Fruit fly (Drosophila melanogaster) whole organism, embryonic: ENCODE measurements around the gene CG32280.

Experiments
- Atf-2 ChIP-seq: fragments of 200-800 bp; sonication (Bioruptor generic); optimal IDR thresholded peaks from 2 replicates; lab custom pipeline; 2016; ENCODE audit warnings: missing biosample characterization, missing genetic modification characterization
- CG10147 ChIP-seq: fragments of 200-800 bp; sonication (Bioruptor generic); optimal IDR thresholded peaks from 2 replicates; lab custom pipeline; 2019; ENCODE audit warnings: missing biosample characterization, mild to moderate bottlenecking, missing genetic modification characterization, moderate library complexity
- CG10959 ChIP-seq: fragments of 200-800 bp; sonication (Bioruptor generic); IDR thresholded peaks from 2 replicates; pipeline ENCODE4 v1.3.6; 2022; ENCODE audit warnings: missing biosample characterization, missing genetic modification characterization
- CG11456 ChIP-seq: fragments of 200-800 bp; sonication (Bioruptor generic); IDR thresholded peaks from 3 replicates; pipeline ENCODE4 v1.3.6; 2022; ENCODE audit warnings: missing biosample characterization, missing genetic modification characterization
- CG11723 ChIP-seq: fragments of 200-800 bp; sonication (Bioruptor generic); optimal IDR thresholded peaks from 2 replicates; lab custom pipeline; 2017; ENCODE audit warnings: missing biosample characterization, mild to moderate bottlenecking, missing genetic modification characterization
- CG12236 ChIP-seq: fragments of 200-800 bp; sonication (Bioruptor generic); optimal IDR thresholded peaks from 2 replicates; lab custom pipeline; 2016; ENCODE audit warnings: missing biosample characterization, missing genetic modification characterization
- CG12391 ChIP-seq: fragments of 200-800 bp; sonication (Bioruptor generic); optimal IDR thresholded peaks from 3 replicates; lab custom pipeline; 2018; ENCODE audit warnings: missing biosample characterization, mild to moderate bottlenecking, missing genetic modification characterization, moderate library complexity
- CG13123 ChIP-seq: fragments of 200-800 bp; sonication (Bioruptor generic); optimal IDR thresholded peaks from 2 replicates; lab custom pipeline; 2016; ENCODE audit warnings: missing biosample characterization, missing genetic modification characterization
- CG15479 ChIP-seq: fragments of 200-800 bp; sonication (Bioruptor generic); optimal IDR thresholded peaks from 3 replicates; lab custom pipeline; 2019; ENCODE audit warnings: missing biosample characterization, mild to moderate bottlenecking, missing genetic modification characterization, moderate library complexity
- CG17912 ChIP-seq: fragments of 200-800 bp; sonication (Bioruptor generic); optimal IDR thresholded peaks from 2 replicates; lab custom pipeline; 2018; ENCODE audit warnings: missing biosample characterization, mild to moderate bottlenecking, missing genetic modification characterization
- CG3065 ChIP-seq: fragments of 200-800 bp; sonication (Bioruptor generic); optimal IDR thresholded peaks from 2 replicates; lab custom pipeline; 2016; ENCODE audit warnings: missing biosample characterization, missing genetic modification characterization
- CG31224 ChIP-seq: fragments of 200-800 bp; sonication (Bioruptor generic); IDR thresholded peaks from 2 replicates; pipeline ENCODE4 v1.3.6; 2022; ENCODE audit warnings: missing biosample characterization, missing genetic modification characterization
- CG3281 ChIP-seq: fragments of 200-800 bp; sonication (Bioruptor generic); optimal IDR thresholded peaks from 3 replicates; lab custom pipeline; 2017; ENCODE audit warnings: missing biosample characterization, mild to moderate bottlenecking, missing genetic modification characterization
- CG33213 ChIP-seq: fragments of 200-800 bp; sonication (Bioruptor generic); optimal IDR thresholded peaks from 3 replicates; lab custom pipeline; 2016; ENCODE audit warnings: missing biosample characterization, missing genetic modification characterization
- CG3847 ChIP-seq: fragments of 200-800 bp; sonication (Bioruptor generic); IDR thresholded peaks from 2 replicates; pipeline ENCODE4 v1.3.6; 2022; ENCODE audit warnings: missing biosample characterization, missing genetic modification characterization
- CG6683 ChIP-seq: fragments of 200-800 bp; sonication (Bioruptor generic); optimal IDR thresholded peaks from 2 replicates; lab custom pipeline; 2017; ENCODE audit warnings: missing biosample characterization, mild to moderate bottlenecking, missing genetic modification characterization, missing genetic modification reagents
- CG9817 ChIP-seq: fragments of 200-800 bp; sonication (Bioruptor generic); optimal IDR thresholded peaks from 2 replicates; lab custom pipeline; 2018; ENCODE audit warnings: missing biosample characterization, mild to moderate bottlenecking, missing genetic modification characterization, moderate library complexity
- Dek ChIP-seq: fragments of 200-800 bp; sonication (Bioruptor generic); optimal IDR thresholded peaks from 3 replicates; lab custom pipeline; 2019; ENCODE audit warnings: missing biosample characterization, mild to moderate bottlenecking, missing genetic modification characterization, moderate library complexity
- Dip3 ChIP-seq: fragments of 200-800 bp; sonication (Bioruptor generic); optimal IDR thresholded peaks from 3 replicates; lab custom pipeline; 2016; ENCODE audit warnings: missing biosample characterization, missing genetic modification characterization
- Doc3 ChIP-seq: fragments of 200-800 bp; sonication (Bioruptor generic); IDR thresholded peaks from 3 replicates; pipeline ENCODE4 v1.3.6; 2022; ENCODE audit warnings: missing biosample characterization, missing genetic modification characterization; ENCODE audit not compliant: partially characterized antibody
- Elba2 ChIP-seq: fragments of 200-800 bp; sonication (Bioruptor generic); optimal IDR thresholded peaks from 3 replicates; lab custom pipeline; 2016; ENCODE audit warnings: missing biosample characterization, missing genetic modification characterization
- Ets97D ChIP-seq: fragments of 200-800 bp; sonication (Bioruptor generic); optimal IDR thresholded peaks from 3 replicates; lab custom pipeline; 2016; ENCODE audit warnings: missing biosample characterization, missing genetic modification characterization
- H2.0 ChIP-seq: fragments of 200-800 bp; sonication (Bioruptor generic); IDR thresholded peaks from 2 replicates; pipeline ENCODE4 v1.3.6; 2022; ENCODE audit warnings: missing biosample characterization, missing genetic modification characterization
- HHEX ChIP-seq: fragments of 200-800 bp; sonication (Bioruptor generic); optimal IDR thresholded peaks from 3 replicates; lab custom pipeline; 2017; ENCODE audit warnings: missing biosample characterization, mild to moderate bottlenecking, missing genetic modification characterization, missing genetic modification reagents
- HLH54F ChIP-seq: fragments of 200-800 bp; sonication (Bioruptor generic); optimal IDR thresholded peaks from 3 replicates; lab custom pipeline; 2016; ENCODE audit warnings: missing biosample characterization, missing genetic modification characterization
- HLHmδ ChIP-seq: fragments of 200-800 bp; sonication (Bioruptor generic); optimal IDR thresholded peaks from 2 replicates; lab custom pipeline; 2018; ENCODE audit warnings: missing biosample characterization, mild to moderate bottlenecking, missing genetic modification characterization, moderate library complexity
- Hmr ChIP-seq: fragments of 200-800 bp; sonication (Bioruptor generic); optimal IDR thresholded peaks from 3 replicates; lab custom pipeline; 2017; ENCODE audit warnings: mild to moderate bottlenecking, missing biosample characterization, missing genetic modification reagents, missing genetic modification characterization
- MESR4 ChIP-seq: fragments of 200-800 bp; sonication (Bioruptor generic); optimal IDR thresholded peaks from 2 replicates; lab custom pipeline; 2018; ENCODE audit warnings: missing biosample characterization, mild to moderate bottlenecking, missing genetic modification characterization, moderate library complexity
- Mes4 ChIP-seq: fragments of 200-800 bp; sonication (Bioruptor generic); optimal IDR thresholded peaks from 2 replicates; lab custom pipeline; 2016; ENCODE audit warnings: missing biosample characterization, missing genetic modification characterization
- Neu2 ChIP-seq: fragments of 200-800 bp; sonication (Bioruptor generic); optimal IDR thresholded peaks from 3 replicates; lab custom pipeline; 2016; ENCODE audit warnings: missing biosample characterization, missing genetic modification characterization, borderline replicate concordance
- Optix ChIP-seq: fragments of 200-800 bp; sonication (Bioruptor generic); IDR thresholded peaks from 3 replicates; pipeline ENCODE4 v1.3.6; 2022; ENCODE audit warnings: missing biosample characterization, missing genetic modification characterization
- Sox102F ChIP-seq: fragments of 200-800 bp; sonication (Bioruptor generic); optimal IDR thresholded peaks from 2 replicates; lab custom pipeline; 2018; ENCODE audit warnings: missing biosample characterization, mild to moderate bottlenecking, missing genetic modification characterization, moderate library complexity
- Trl ChIP-seq, 3 experiments: fragments of >200 bp in 2 of 3; fragments of 200-800 bp in 1 of 3; sonication (Bioruptor generic) in 1 of 3; optimal IDR thresholded peaks; 2 replicates in 1 of 3; 3 replicates in 2 of 3; lab custom pipeline; 2016 to 2017; ENCODE audit warnings: missing biosample characterization in 1 of 3, missing genetic modification characterization in 1 of 3
- ac ChIP-seq: fragments of 200-800 bp; sonication (Bioruptor generic); optimal IDR thresholded peaks from 3 replicates; lab custom pipeline; 2017; ENCODE audit warnings: missing biosample characterization, mild to moderate bottlenecking, missing genetic modification characterization
- al ChIP-seq: fragments of 200-800 bp; sonication (Bioruptor generic); IDR thresholded peaks from 2 replicates; pipeline ENCODE4 v1.3.6; 2022; ENCODE audit warnings: missing biosample characterization, missing genetic modification characterization
- chn ChIP-seq: fragments of 200-800 bp; sonication (Bioruptor generic); optimal IDR thresholded peaks from 2 replicates; lab custom pipeline; 2016; ENCODE audit warnings: missing biosample characterization, missing genetic modification characterization
- da ChIP-seq: fragments of 200-800 bp; sonication (Bioruptor generic); optimal IDR thresholded peaks from 2 replicates; lab custom pipeline; 2016; ENCODE audit warnings: missing biosample characterization, missing genetic modification characterization
- ems ChIP-seq: fragments of 200-800 bp; sonication (Bioruptor generic); optimal IDR thresholded peaks from 3 replicates; lab custom pipeline; 2016; ENCODE audit warnings: missing biosample characterization, missing genetic modification characterization
- eve ChIP-seq, 2 experiments: fragments of >200 bp; optimal IDR thresholded peaks; 2 replicates each; lab custom pipeline; 2017; ENCODE audit warnings: missing biosample characterization in 2 of 2, missing genetic modification characterization in 2 of 2
- fru ChIP-seq: fragments of >200 bp; optimal IDR thresholded peaks from 2 replicates; lab custom pipeline; 2017
- hkb ChIP-seq, 2 experiments: fragments of 200-800 bp in 1 of 2; fragments of >200 bp in 1 of 2; sonication (Bioruptor generic) in 1 of 2; IDR thresholded peaks in 1 of 2; optimal IDR thresholded peaks in 1 of 2; 2 replicates each; pipeline versions ENCODE4 v1.3.6 to Lab custom; 2017 to 2022; ENCODE audit warnings: missing biosample characterization in 1 of 2, missing genetic modification characterization in 1 of 2
- kni ChIP-seq: fragments of 200-800 bp; sonication (Bioruptor generic); optimal IDR thresholded peaks from 3 replicates; lab custom pipeline; 2017; ENCODE audit warnings: mild to moderate bottlenecking, missing biosample characterization, missing genetic modification reagents, missing genetic modification characterization
- lbe ChIP-seq: fragments of 200-800 bp; sonication (Bioruptor generic); optimal IDR thresholded peaks from 2 replicates; lab custom pipeline; 2016; ENCODE audit warnings: missing biosample characterization, mild to moderate bottlenecking, missing genetic modification characterization
- lilli ChIP-seq: fragments of 200-800 bp; sonication (Bioruptor generic); optimal IDR thresholded peaks from 3 replicates; lab custom pipeline; 2016; ENCODE audit warnings: missing biosample characterization, missing genetic modification characterization
- p53 ChIP-seq: fragments of 200-800 bp; sonication (Bioruptor generic); optimal IDR thresholded peaks from 2 replicates; lab custom pipeline; 2016; ENCODE audit warnings: missing biosample characterization, missing genetic modification characterization
- ro ChIP-seq: fragments of 200-800 bp; sonication (Bioruptor generic); IDR thresholded peaks from 2 replicates; pipeline ENCODE4 v1.3.6; 2022; ENCODE audit warnings: missing biosample characterization, missing genetic modification characterization
- row ChIP-seq: fragments of 200-800 bp; sonication (Bioruptor generic); IDR thresholded peaks from 3 replicates; pipeline ENCODE4 v1.3.6; 2022; ENCODE audit warnings: missing biosample characterization, missing genetic modification characterization
- run ChIP-seq: fragments of 200-800 bp; sonication (Bioruptor generic); optimal IDR thresholded peaks from 3 replicates; lab custom pipeline; 2018; ENCODE audit warnings: missing biosample characterization, mild to moderate bottlenecking, missing genetic modification characterization
- sens ChIP-seq: fragments of 200-800 bp; sonication (Bioruptor generic); peaks from one replicate; lab custom pipeline; 2016; ENCODE audit warnings: missing biosample characterization, missing genetic modification characterization
- sisA ChIP-seq: fragments of 200-800 bp; sonication (Bioruptor generic); IDR thresholded peaks from 2 replicates; pipeline ENCODE4 v1.3.6; 2022; ENCODE audit warnings: missing biosample characterization, missing genetic modification characterization
- wor ChIP-seq: fragments of 200-800 bp; sonication (Bioruptor generic); IDR thresholded peaks from 2 replicates; pipeline ENCODE4 v1.3.6; 2022; ENCODE audit warnings: missing biosample characterization, missing genetic modification characterization

CG32280 gene

dm6 chr3L:3164951-3165350 is at the start of gene CG32280 (continued):
- peak; percentile 23 for TF ChIP-seq CG12391 (tag; lab: Kevin White, UChicago)
- TF ChIP-seq run (tag; lab: Kevin White, UChicago), result no peak
- TF ChIP-seq Atf-2, result no peak
- TF ChIP-seq wor, result no peak
- peak; percentile 47 for TF ChIP-seq HHEX
- TF ChIP-seq Optix (GFP tag; lab: Robert Waterston, UW), result no peak
- peak; percentile 22 for TF ChIP-seq ems (GFP tag; lab: Kevin White, UChicago)
- no peak for TF ChIP-seq Hmr (GFP tag; lab: Kevin White, UChicago)
- TF ChIP-seq fru (lab: Kevin White, UChicago), result no peak
- TF ChIP-seq ac (GFP tag; lab: Kevin White, UChicago), result no peak
- no peak for TF ChIP-seq CG31224 (GFP tag; lab: Robert Waterston, UW)
- peak; percentile 24 for TF ChIP-seq CG3281 (GFP tag; lab: Kevin White, UChicago)
- TF ChIP-seq MESR4, result peak; percentile 84
- TF ChIP-seq kni (GFP tag; lab: Kevin White, UChicago), result no peak
- TF ChIP-seq CG17912 (GFP tag; lab: Kevin White, UChicago), result no peak
- TF ChIP-seq Neu2 (GFP tag; lab: Kevin White, UChicago), result no peak
- no peak for TF ChIP-seq hkb (optimal IDR thresholded peaks at IDR 0.05; lab: Kevin White, UChicago)
- no peak for TF ChIP-seq hkb (GFP tag; IDR thresholded peaks at IDR 0.05; lab: Robert Waterston, UW)
- TF ChIP-seq row (GFP tag; lab: Robert Waterston, UW), result peak; percentile 62
- TF ChIP-seq Sox102F, result no peak
- TF ChIP-seq Dip3 (GFP tag; lab: Kevin White, UChicago), result no peak
- TF ChIP-seq da, result no peak
- TF ChIP-seq CG6683, result peak; percentile 10
- TF ChIP-seq HLHmδ (GFP tag; lab: Kevin White, UChicago), result peak; percentile 69
- TF ChIP-seq CG33213 (GFP tag; lab: Kevin White, UChicago), result no peak
- peak; percentile 38 for TF ChIP-seq Ets97D (GFP tag; lab: Kevin White, UChicago)
- no peak for TF ChIP-seq CG9817 (tag; lab: Kevin White, UChicago)
- TF ChIP-seq lbe (GFP tag; lab: Kevin White, UChicago), result no peak
- TF ChIP-seq HLH54F (GFP tag; lab: Kevin White, UChicago), result peak; percentile 3
- TF ChIP-seq H2.0 (GFP tag; lab: Robert Waterston, UW), result no peak
- peak; percentile 74 for TF ChIP-seq Doc3 (GFP tag; lab: Robert Waterston, UW)
- peak; percentile 41; the same call in 1 of the 2 replicates for TF ChIP-seq CG3847 (GFP tag; lab: Robert Waterston, UW)
- peak; percentile 48 for TF ChIP-seq lilli (GFP tag; lab: Kevin White, UChicago)
- TF ChIP-seq CG11723 (GFP tag; lab: Kevin White, UChicago), result no peak
- TF ChIP-seq p53, result no peak
- TF ChIP-seq sisA (GFP tag; lab: Robert Waterston, UW), result no peak
- no peak for TF ChIP-seq eve (GFP tag; optimal IDR thresholded peaks at IDR 0.05; lab: Kevin White, UChicago)
- TF ChIP-seq al, result no peak
- TF ChIP-seq CG3065 (GFP tag; lab: Kevin White, UChicago), result no peak
- no peak for TF ChIP-seq Elba2 (GFP tag; lab: Kevin White, UChicago)
- no peak for TF ChIP-seq CG12236 (GFP tag; lab: Kevin White, UChicago)
- TF ChIP-seq Mes4, result no peak
- peak; percentile 91 for TF ChIP-seq sens (GFP tag; lab: Kevin White, UChicago)
- TF ChIP-seq CG11456 (GFP tag; lab: Robert Waterston, UW), result no peak
- no peak for TF ChIP-seq CG10147 (GFP tag; lab: Kevin White, UChicago)
- TF ChIP-seq ro (GFP tag; lab: Robert Waterston, UW), result no peak
- no peak for TF ChIP-seq chn (GFP tag; lab: Kevin White, UChicago)
- TF ChIP-seq CG13123 (GFP tag; lab: Kevin White, UChicago), result no peak
- no peak for TF ChIP-seq CG15479 (GFP tag; lab: Kevin White, UChicago)
- TF ChIP-seq Trl (optimal IDR thresholded peaks at IDR 0.05; lab: Kevin White, UChicago), result no peak
- TF ChIP-seq Trl (GFP tag; optimal IDR thresholded peaks at IDR 0.05; lab: Kevin White, UChicago), result peak; percentile 15
- TF ChIP-seq CG10959 (GFP tag; lab: Robert Waterston, UW), result no peak
- no peak for TF ChIP-seq Dek (tag; lab: Kevin White, UChicago)
